Fruit fly (Drosophila melanogaster) whole organism, embryonic: ENCODE results near the gene bon.

ENCODE experiments used
- Atf-2 ChIP-seq: fragments of 200-800 bp; sonication (Bioruptor generic); optimal IDR thresholded peaks from 2 replicates; lab custom pipeline; 2016; ENCODE audit warnings: missing biosample characterization, missing genetic modification characterization
- Atf6 ChIP-seq: fragments of 200-800 bp; sonication (Bioruptor generic); IDR thresholded peaks from 2 replicates; pipeline ENCODE4 v1.3.6; 2022; ENCODE audit warnings: missing biosample characterization, missing genetic modification characterization
- CG10147 ChIP-seq: fragments of 200-800 bp; sonication (Bioruptor generic); optimal IDR thresholded peaks from 2 replicates; lab custom pipeline; 2019; ENCODE audit warnings: missing biosample characterization, mild to moderate bottlenecking, missing genetic modification characterization, moderate library complexity
- CG10431 ChIP-seq: fragments of 200-800 bp; sonication (Bioruptor generic); optimal IDR thresholded peaks from 3 replicates; lab custom pipeline; 2018; ENCODE audit warnings: missing biosample characterization, mild to moderate bottlenecking, missing genetic modification characterization
- CG10959 ChIP-seq: fragments of 200-800 bp; sonication (Bioruptor generic); IDR thresholded peaks from 2 replicates; pipeline ENCODE4 v1.3.6; 2022; ENCODE audit warnings: missing biosample characterization, missing genetic modification characterization
- CG11093 ChIP-seq: fragments of 200-800 bp; sonication (Bioruptor generic); IDR thresholded peaks from 3 replicates; pipeline ENCODE4 v1.3.6; 2022; ENCODE audit warnings: missing biosample characterization, missing genetic modification characterization
- CG12219 ChIP-seq: fragments of 200-800 bp; sonication (Bioruptor generic); optimal IDR thresholded peaks from 3 replicates; lab custom pipeline; 2018; ENCODE audit warnings: missing biosample characterization, mild to moderate bottlenecking, missing genetic modification characterization
- CG14014 ChIP-seq: fragments of 200-800 bp; sonication (Bioruptor generic); IDR thresholded peaks from 2 replicates; pipeline ENCODE4 v1.3.6; 2022; ENCODE audit warnings: missing biosample characterization, missing genetic modification characterization
- CG14710 ChIP-seq: fragments of 200-800 bp; sonication (Bioruptor generic); optimal IDR thresholded peaks from 3 replicates; lab custom pipeline; 2019; ENCODE audit warnings: missing biosample characterization, mild to moderate bottlenecking, missing genetic modification characterization, moderate library complexity
- CG15269 ChIP-seq: fragments of 200-800 bp; sonication (Bioruptor generic); optimal IDR thresholded peaks from 2 replicates; lab custom pipeline; 2018; ENCODE audit warnings: missing biosample characterization, mild to moderate bottlenecking, missing genetic modification characterization, moderate library complexity
- CG17802 ChIP-seq: fragments of 200-800 bp; sonication (Bioruptor generic); optimal IDR thresholded peaks from 2 replicates; lab custom pipeline; 2018; ENCODE audit warnings: missing biosample characterization, mild to moderate bottlenecking, missing genetic modification characterization, moderate library complexity
- CG17912 ChIP-seq: fragments of 200-800 bp; sonication (Bioruptor generic); optimal IDR thresholded peaks from 2 replicates; lab custom pipeline; 2018; ENCODE audit warnings: missing biosample characterization, mild to moderate bottlenecking, missing genetic modification characterization
- CG2116 ChIP-seq: fragments of 200-800 bp; sonication (Bioruptor generic); optimal IDR thresholded peaks from 3 replicates; lab custom pipeline; 2018; ENCODE audit warnings: missing biosample characterization, mild to moderate bottlenecking, missing genetic modification characterization
- CG30431 ChIP-seq: fragments of 200-800 bp; sonication (Bioruptor generic); optimal IDR thresholded peaks from 2 replicates; lab custom pipeline; 2017; ENCODE audit warnings: missing biosample characterization, missing genetic modification characterization
- CG3065 ChIP-seq: fragments of 200-800 bp; sonication (Bioruptor generic); optimal IDR thresholded peaks from 2 replicates; lab custom pipeline; 2016; ENCODE audit warnings: missing biosample characterization, missing genetic modification characterization
- CG4328 ChIP-seq: fragments of 200-800 bp; sonication (Bioruptor generic); optimal IDR thresholded peaks from 3 replicates; lab custom pipeline; 2017; ENCODE audit warnings: missing biosample characterization, missing genetic modification reagents, missing genetic modification characterization
- CG6175 ChIP-seq: fragments of 200-800 bp; sonication (Bioruptor generic); IDR thresholded peaks from 3 replicates; pipeline ENCODE4 v1.3.6; 2022; ENCODE audit warnings: missing biosample characterization, missing genetic modification characterization
- CG6254 ChIP-seq: fragments of 200-800 bp; sonication (Bioruptor generic); optimal IDR thresholded peaks from 3 replicates; lab custom pipeline; 2017; ENCODE audit warnings: mild to moderate bottlenecking, missing biosample characterization, missing genetic modification reagents, missing genetic modification characterization
- CG6272 ChIP-seq: fragments of 200-800 bp; sonication (Bioruptor generic); IDR thresholded peaks from 2 replicates; pipeline ENCODE4 v1.3.6; 2022; ENCODE audit warnings: missing biosample characterization, missing genetic modification characterization
- CG6683 ChIP-seq: fragments of 200-800 bp; sonication (Bioruptor generic); optimal IDR thresholded peaks from 2 replicates; lab custom pipeline; 2017; ENCODE audit warnings: missing biosample characterization, mild to moderate bottlenecking, missing genetic modification characterization, missing genetic modification reagents
- CG8388 ChIP-seq: fragments of 200-800 bp; sonication (Bioruptor generic); optimal IDR thresholded peaks from 2 replicates; lab custom pipeline; 2019; ENCODE audit warnings: missing biosample characterization, mild to moderate bottlenecking, missing genetic modification characterization, moderate library complexity
- Dad ChIP-seq: fragments of 200-800 bp; sonication (Bioruptor generic); optimal IDR thresholded peaks from 3 replicates; lab custom pipeline; 2016; ENCODE audit warnings: missing biosample characterization, missing genetic modification characterization
- Dref ChIP-seq: fragments of 200-800 bp; sonication (Bioruptor generic); IDR thresholded peaks from 2 replicates; pipeline ENCODE4 v1.3.6; 2022; ENCODE audit warnings: missing biosample characterization, missing genetic modification characterization
- E2f2 ChIP-seq: fragments of 200-800 bp; sonication (Bioruptor generic); IDR thresholded peaks from 2 replicates; pipeline ENCODE4 v1.3.6; 2022; ENCODE audit warnings: missing biosample characterization, missing genetic modification characterization
- Hr39 ChIP-seq: fragments of >200 bp; optimal IDR thresholded peaks from 2 replicates; lab custom pipeline; 2017
- Med ChIP-seq: fragments of 200-800 bp; sonication (Bioruptor generic); peaks from one replicate; lab custom pipeline; 2016; ENCODE audit warnings: missing biosample characterization, missing genetic modification characterization, mild to moderate bottlenecking, inconsistent platforms, moderate library complexity
- Mrtf ChIP-seq: fragments of 200-800 bp; sonication (Bioruptor generic); IDR thresholded peaks from 3 replicates; pipeline ENCODE4 v1.3.6; 2022; ENCODE audit warnings: missing biosample characterization, missing genetic modification characterization
- NC2α ChIP-seq: fragments of 200-800 bp; sonication (Bioruptor generic); optimal IDR thresholded peaks from 2 replicates; lab custom pipeline; 2016; ENCODE audit warnings: missing biosample characterization, missing genetic modification characterization
- Oaz ChIP-seq: fragments of 200-800 bp; sonication (Bioruptor generic); IDR thresholded peaks from 2 replicates; pipeline ENCODE4 v1.3.6; 2022; ENCODE audit warnings: missing biosample characterization, missing genetic modification characterization
- Ssrp ChIP-seq: fragments of 200-800 bp; sonication (Bioruptor generic); optimal IDR thresholded peaks from 2 replicates; lab custom pipeline; 2018; ENCODE audit warnings: missing biosample characterization, mild to moderate bottlenecking, missing genetic modification characterization, moderate library complexity
- Trl ChIP-seq, 3 experiments: fragments of >200 bp in 2 of 3; fragments of 200-800 bp in 1 of 3; sonication (Bioruptor generic) in 1 of 3; optimal IDR thresholded peaks; 2 replicates in 1 of 3; 3 replicates in 2 of 3; lab custom pipeline; 2016 to 2017; ENCODE audit warnings: missing biosample characterization in 1 of 3, missing genetic modification characterization in 1 of 3
- YL-1 ChIP-seq: fragments of 200-800 bp; sonication (Bioruptor generic); optimal IDR thresholded peaks from 3 replicates; lab custom pipeline; 2017; ENCODE audit warnings: missing biosample characterization, mild to moderate bottlenecking, missing genetic modification characterization
- ase ChIP-seq: fragments of 200-800 bp; sonication (Bioruptor generic); IDR thresholded peaks from 3 replicates; pipeline ENCODE4 v1.3.6; 2022; ENCODE audit warnings: missing biosample characterization, missing genetic modification characterization
- ato ChIP-seq: fragments of 200-800 bp; sonication (Bioruptor generic); IDR thresholded peaks from 2 replicates; pipeline ENCODE4 v1.3.6; 2022; ENCODE audit warnings: missing biosample characterization, missing genetic modification characterization; ENCODE audit not compliant: partially characterized antibody
- bab2 ChIP-seq: fragments of 200-800 bp; sonication (Bioruptor generic); optimal IDR thresholded peaks from 2 replicates; lab custom pipeline; 2016; ENCODE audit warnings: missing biosample characterization, missing genetic modification characterization
- cad ChIP-seq: fragments of >200 bp; optimal IDR thresholded peaks from 2 replicates; lab custom pipeline; 2017; ENCODE audit warnings: missing biosample characterization, missing genetic modification characterization
- ci ChIP-seq: fragments of 200-800 bp; sonication (Bioruptor generic); IDR thresholded peaks from 3 replicates; pipeline ENCODE4 v1.3.6; 2022; ENCODE audit warnings: missing biosample characterization, missing genetic modification characterization
- esg ChIP-seq: fragments of 200-800 bp; sonication (Bioruptor generic); conservative IDR thresholded peaks from 2 replicates; pipeline ENCODE4 v1.3.6; 2022; ENCODE audit warnings: missing biosample characterization, missing genetic modification characterization
- eyg ChIP-seq: fragments of 200-800 bp; sonication (Bioruptor generic); optimal IDR thresholded peaks from 3 replicates; lab custom pipeline; 2016; ENCODE audit warnings: missing biosample characterization, missing genetic modification characterization
- fd102C ChIP-seq: fragments of 200-800 bp; sonication (Bioruptor generic); optimal IDR thresholded peaks from 2 replicates; lab custom pipeline; 2018; ENCODE audit warnings: missing biosample characterization, mild to moderate bottlenecking, missing genetic modification characterization, moderate library complexity
- gem ChIP-seq: fragments of 200-800 bp; sonication (Bioruptor generic); optimal IDR thresholded peaks from 2 replicates; lab custom pipeline; 2019; ENCODE audit warnings: missing biosample characterization, mild to moderate bottlenecking, missing genetic modification characterization, moderate library complexity
- ham ChIP-seq: fragments of 200-800 bp; sonication (Bioruptor generic); IDR thresholded peaks from 2 replicates; pipeline ENCODE4 v1.3.6; 2022; ENCODE audit warnings: missing biosample characterization, missing genetic modification characterization
- hbn ChIP-seq: fragments of 200-800 bp; sonication (Bioruptor generic); IDR thresholded peaks from 2 replicates; pipeline ENCODE4 v1.3.6; 2022; ENCODE audit warnings: missing biosample characterization, missing genetic modification characterization; ENCODE audit not compliant: partially characterized antibody
- hth ChIP-seq: fragments of >200 bp; optimal IDR thresholded peaks from 2 replicates; lab custom pipeline; 2017; ENCODE audit warnings: inconsistent platforms
- jing ChIP-seq: fragments of 200-800 bp; sonication (Bioruptor generic); optimal IDR thresholded peaks from 2 replicates; lab custom pipeline; 2018; ENCODE audit warnings: missing biosample characterization, mild to moderate bottlenecking, missing genetic modification characterization
- lab ChIP-seq: fragments of 200-800 bp; sonication (Bioruptor generic); optimal IDR thresholded peaks from 3 replicates; lab custom pipeline; 2017; ENCODE audit warnings: missing biosample characterization, missing genetic modification characterization, mild to moderate bottlenecking, moderate library complexity, missing genetic modification reagents
- phol ChIP-seq: fragments of 200-800 bp; sonication (Bioruptor generic); optimal IDR thresholded peaks from 3 replicates; lab custom pipeline; 2018; ENCODE audit warnings: missing biosample characterization, mild to moderate bottlenecking, missing genetic modification characterization, moderate library complexity
- sisA ChIP-seq: fragments of 200-800 bp; sonication (Bioruptor generic); IDR thresholded peaks from 2 replicates; pipeline ENCODE4 v1.3.6; 2022; ENCODE audit warnings: missing biosample characterization, missing genetic modification characterization
- zf30C ChIP-seq: fragments of 200-800 bp; sonication (Bioruptor generic); optimal IDR thresholded peaks from 3 replicates; lab custom pipeline; 2018; ENCODE audit warnings: missing biosample characterization, mild to moderate bottlenecking, missing genetic modification characterization

Gene bon

dm6 chr3R:20549855-20550603 lies 42.9 kb upstream of the bon start (continued):
- TF ChIP-seq CG14014 (GFP tag; lab: Robert Waterston, UW) (peak; percentile 85), eyg (GFP tag; lab: Kevin White, UChicago) (peak; percentile 4), CG10959 (GFP tag; lab: Robert Waterston, UW) (peak; percentile 82), CG8388 (GFP tag; lab: Kevin White, UChicago) (peak; percentile 86), zf30C (peak; percentile 97), E2f2 (peak; percentile 42; the same call in 1 of the 2 replicates), CG6254 (GFP tag; lab: Kevin White, UChicago) (peak; percentile 82), Atf6 (GFP tag; lab: Robert Waterston, UW) (peak; percentile 87), fd102C (GFP tag; lab: Kevin White, UChicago) (no peak), CG10431 (GFP tag; lab: Kevin White, UChicago) (peak; percentile 55), Dref (GFP tag; lab: Robert Waterston, UW) (0 out of 2 replicates have a peak, but pooled peaks have one; percentile 18), CG3065 (GFP tag; lab: Kevin White, UChicago) (peak; percentile 56), hth (lab: Kevin White, UChicago) (no peak), CG30431 (GFP tag; lab: Kevin White, UChicago) (peak; percentile 80), CG10147 (GFP tag; lab: Kevin White, UChicago) (peak; percentile 84), CG12219 (GFP tag; lab: Kevin White, UChicago) (peak; percentile 53), CG6683 (GFP tag; lab: Kevin White, UChicago) (peak; percentile 66), sisA (GFP tag; lab: Robert Waterston, UW) (peak; percentile 85), esg (GFP tag; lab: Robert Waterston, UW) (peak; percentile 85), CG15269 (tag; lab: Kevin White, UChicago) (peak; percentile 92), Oaz (peak; percentile 69), CG6175 (GFP tag; lab: Robert Waterston, UW) (peak; percentile 64; the same call in 1 of the 3 replicates), Hr39 (lab: Kevin White, UChicago) (no peak), Med (GFP tag; lab: Kevin White, UChicago) (peak; percentile 84), gem (tag; lab: Kevin White, UChicago) (peak; percentile 93), ci (peak; percentile 81), CG6272 (GFP tag; lab: Robert Waterston, UW) (peak; percentile 73), CG17802 (peak; percentile 77), phol (tag; lab: Kevin White, UChicago) (peak; percentile 90), jing (peak; percentile 74), ato (GFP tag; lab: Robert Waterston, UW) (no peak), CG17912 (no peak), ham (GFP tag; lab: Robert Waterston, UW) (0 out of 2 replicates have a peak, but pooled peaks have one; percentile 8), CG4328 (GFP tag; lab: Kevin White, UChicago) (peak; percentile 73), Dad (GFP tag; lab: Kevin White, UChicago) (no peak), lab (GFP tag; lab: Kevin White, UChicago) (peak; percentile 92), cad (peak; percentile 24), bab2 (GFP tag; lab: Kevin White, UChicago) (peak; percentile 5), Atf-2 (GFP tag; lab: Kevin White, UChicago) (no peak), ase (GFP tag; lab: Robert Waterston, UW) (peak; percentile 70; the same call in 2 of the 3 replicates), Mrtf (GFP tag; lab: Robert Waterston, UW) (peak; percentile 78), CG14710 (tag; lab: Kevin White, UChicago) (peak; percentile 83), Ssrp (tag; lab: Kevin White, UChicago) (peak; percentile 89), Trl (optimal IDR thresholded peaks at IDR 0.05; lab: Kevin White, UChicago) (no peak), Trl (GFP tag; optimal IDR thresholded peaks at IDR 0.05; lab: Kevin White, UChicago) (no peak), NC2α (no peak), CG11093 (GFP tag; lab: Robert Waterston, UW) (peak; percentile 67; the same call in 2 of the 3 replicates), CG2116 (GFP tag; lab: Kevin White, UChicago) (peak; percentile 40), hbn (GFP tag; lab: Robert Waterston, UW) (no peak), YL-1 (GFP tag; lab: Kevin White, UChicago) (no peak)
